Worm (Caenorhabditis elegans) whole organism, L4 larva: ENCODE data around the gene sup-26.

Experiments
- F37D6.2 ChIP-seq: sonication (generic microtip); optimal IDR thresholded peaks from 2 replicates; lab custom pipeline; 2016; ENCODE audit warnings: mild to moderate bottlenecking, missing genetic modification characterization, missing compliant biosample characterization
- F44E2.7 ChIP-seq: fragments of 200-800 bp; sonication (Bioruptor generic); IDR thresholded peaks from 2 replicates; pipeline ENCODE4 v2.1.2; 2022; ENCODE audit warnings: missing genetic modification characterization, missing compliant biosample characterization
- F49E8.2 ChIP-seq: sonication (generic microtip); optimal IDR thresholded peaks from 2 replicates; lab custom pipeline; 2016; ENCODE audit warnings: missing compliant biosample characterization, mild to moderate bottlenecking, missing genetic modification characterization, borderline replicate concordance
- T20F7.1 ChIP-seq: fragments of 200-800 bp; sonication (Bioruptor generic); optimal IDR thresholded peaks from 2 replicates; lab custom pipeline; 2018; ENCODE audit warnings: mild to moderate bottlenecking, missing genetic modification characterization, missing compliant biosample characterization
- aha-1 ChIP-seq: fragments of 150-350 bp; peaks from one replicate; lab custom pipeline; 2014; ENCODE audit warnings: missing biosample characterization, missing genetic modification characterization
- ama-1 ChIP-seq: fragments of 150-350 bp; optimal IDR thresholded peaks from 2 replicates; lab custom pipeline; 2014; ENCODE audit warnings: inconsistent platforms, mixed read lengths
- ceh-28 ChIP-seq: fragments of 150-350 bp; optimal IDR thresholded peaks from 2 replicates; lab custom pipeline; 2014; ENCODE audit warnings: missing biosample characterization, missing genetic modification reagents, missing genetic modification characterization
- ceh-62 ChIP-seq: sonication (generic microtip); optimal IDR thresholded peaks from 2 replicates; lab custom pipeline; 2017; ENCODE audit warnings: missing biosample characterization, missing genetic modification characterization
- ces-1 ChIP-seq: fragments of 150-350 bp; sonication (generic microtip); optimal IDR thresholded peaks from 4 replicates; lab custom pipeline; 2014; ENCODE audit warnings: missing biosample characterization, missing genetic modification reagents, missing genetic modification characterization
- cey-2 ChIP-seq: sonication (generic microtip); optimal IDR thresholded peaks from 3 replicates; lab custom pipeline; 2017; ENCODE audit warnings: missing genetic modification characterization, mild to moderate bottlenecking, missing compliant biosample characterization, antibody characterized with exemption, borderline replicate concordance; ENCODE audit not compliant: insufficient read depth
- daf-16 ChIP-seq, 3 experiments: sonication (generic microtip); optimal IDR thresholded peaks; 2 replicates each; lab custom pipeline; 2016 to 2017; ENCODE audit warnings: missing genetic modification characterization in 3 of 3, missing genetic modification reagents in 3 of 3, mild to moderate bottlenecking in 2 of 3, missing compliant biosample characterization in 2 of 3, missing biosample characterization in 1 of 3, moderate library complexity in 1 of 3
- dmd-6 ChIP-seq: fragments of 200-800 bp; sonication (Bioruptor generic); IDR thresholded peaks from 2 replicates; pipeline ENCODE4 v1.3.6; 2022; ENCODE audit warnings: missing genetic modification reagents, missing genetic modification characterization, missing compliant biosample characterization
- dve-1 ChIP-seq: sonication (generic microtip); optimal IDR thresholded peaks from 2 replicates; lab custom pipeline; 2017; ENCODE audit warnings: antibody characterized with exemption, mild to moderate bottlenecking, missing genetic modification characterization, missing compliant biosample characterization; ENCODE audit not compliant: insufficient read depth
- egl-43 ChIP-seq: fragments of 200-800 bp; sonication (Bioruptor generic); IDR thresholded peaks from 2 replicates; pipeline ENCODE4 v1.3.6; 2022; ENCODE audit warnings: missing genetic modification reagents, missing genetic modification characterization, missing compliant biosample characterization
- fkh-10 ChIP-seq: fragments of 150-350 bp; optimal IDR thresholded peaks from 2 replicates; lab custom pipeline; 2014; ENCODE audit warnings: missing biosample characterization, missing genetic modification reagents, missing genetic modification characterization
- fos-1 ChIP-seq: fragments of 150-350 bp; optimal IDR thresholded peaks from 2 replicates; lab custom pipeline; 2014; ENCODE audit warnings: missing biosample characterization, missing genetic modification characterization
- lin-1 ChIP-seq: fragments of 200-800 bp; sonication (Bioruptor generic); IDR thresholded peaks from 2 replicates; pipeline ENCODE4 v1.3.6; 2022; ENCODE audit warnings: missing genetic modification reagents, missing genetic modification characterization, missing compliant biosample characterization
- lin-38 ChIP-seq: fragments of 200-800 bp; sonication (Bioruptor generic); IDR thresholded peaks from 2 replicates; pipeline ENCODE4 v1.3.6; 2022; ENCODE audit warnings: missing genetic modification reagents, missing genetic modification characterization, missing compliant biosample characterization
- lsy-2 ChIP-seq, 2 experiments: fragments of 150-350 bp in 1 of 2; sonication (generic microtip) in 1 of 2; optimal IDR thresholded peaks; 2 replicates each; lab custom pipeline; 2014 to 2017; ENCODE audit warnings: missing biosample characterization in 2 of 2, missing genetic modification characterization in 2 of 2
- madf-9 ChIP-seq: fragments of 200-800 bp; sonication (Bioruptor generic); conservative IDR thresholded peaks from 2 replicates; pipeline ENCODE4 v1.3.6; 2022; ENCODE audit warnings: missing genetic modification reagents, missing genetic modification characterization, missing compliant biosample characterization
- mdt-29 ChIP-seq: fragments of 200-800 bp; sonication (Bioruptor generic); IDR thresholded peaks from 2 replicates; pipeline ENCODE4 v1.3.6; 2022; ENCODE audit warnings: missing genetic modification reagents, missing genetic modification characterization, missing compliant biosample characterization
- nhr-10 ChIP-seq: fragments of 150-350 bp; optimal IDR thresholded peaks from 2 replicates; lab custom pipeline; 2014; ENCODE audit warnings: missing biosample characterization, missing genetic modification characterization
- nhr-11 ChIP-seq: fragments of 150-350 bp; optimal IDR thresholded peaks from 2 replicates; lab custom pipeline; 2014; ENCODE audit warnings: missing biosample characterization, missing genetic modification characterization
- nhr-25 ChIP-seq: sonication (generic microtip); optimal IDR thresholded peaks from 2 replicates; lab custom pipeline; 2017; ENCODE audit warnings: missing genetic modification characterization, mild to moderate bottlenecking, missing compliant biosample characterization, antibody characterized with exemption, moderate library complexity, borderline replicate concordance; ENCODE audit not compliant: insufficient read depth
- nhr-28 ChIP-seq: fragments of 150-350 bp; optimal IDR thresholded peaks from 2 replicates; lab custom pipeline; 2014; ENCODE audit warnings: missing biosample characterization, missing genetic modification characterization
- nhr-42 ChIP-seq: fragments of 200-800 bp; sonication (Bioruptor generic); IDR thresholded peaks from 2 replicates; pipeline ENCODE4 v1.3.6; 2022; ENCODE audit warnings: missing genetic modification characterization, missing compliant biosample characterization
- nhr-6 ChIP-seq: fragments of 150-350 bp; optimal IDR thresholded peaks from 2 replicates; lab custom pipeline; 2014; ENCODE audit warnings: missing biosample characterization, missing genetic modification characterization
- nhr-76 ChIP-seq: fragments of 150-350 bp; optimal IDR thresholded peaks from 2 replicates; lab custom pipeline; 2014; ENCODE audit warnings: missing biosample characterization, missing genetic modification characterization
- nhr-77 ChIP-seq: fragments of 150-350 bp; optimal IDR thresholded peaks from 2 replicates; lab custom pipeline; 2014; ENCODE audit warnings: missing biosample characterization, missing genetic modification characterization
- pha-4 ChIP-seq, 2 experiments: fragments of 150-350 bp in 1 of 2; fragments of 200-800 bp in 1 of 2; sonication (Bioruptor generic) in 1 of 2; IDR thresholded peaks in 1 of 2; optimal IDR thresholded peaks in 1 of 2; 2 replicates each; pipeline versions ENCODE4 v1.3.6 to Lab custom; 2014 to 2022; ENCODE audit warnings: missing genetic modification characterization in 2 of 2, missing genetic modification reagents in 2 of 2, missing biosample characterization in 1 of 2, missing compliant biosample characterization in 1 of 2
- pqm-1 ChIP-seq: sonication (generic microtip); optimal IDR thresholded peaks from 2 replicates; lab custom pipeline; 2017; ENCODE audit warnings: missing biosample characterization, missing genetic modification characterization
- rbr-2 ChIP-seq: sonication (generic microtip); optimal IDR thresholded peaks from 2 replicates; lab custom pipeline; 2016; ENCODE audit warnings: missing genotype, missing genetic modification characterization, missing compliant biosample characterization
- saeg-2 ChIP-seq: fragments of 200-800 bp; sonication (Bioruptor generic); IDR thresholded peaks from 2 replicates; pipeline ENCODE4 v1.3.6; 2022; ENCODE audit warnings: missing genetic modification reagents, missing genetic modification characterization, missing compliant biosample characterization
- snpc-1.2 ChIP-seq: fragments of 200-800 bp; sonication (Bioruptor generic); IDR thresholded peaks from 2 replicates; pipeline ENCODE4 v1.3.6; 2022; ENCODE audit warnings: missing genetic modification reagents, missing genetic modification characterization, missing compliant biosample characterization
- tag-97 ChIP-seq: fragments of 200-800 bp; sonication (Bioruptor generic); IDR thresholded peaks from 2 replicates; pipeline ENCODE4 v1.3.6; 2022; ENCODE audit warnings: missing genetic modification characterization, missing compliant biosample characterization
- tra-1 ChIP-seq: fragments of 200-800 bp; sonication (Bioruptor generic); IDR thresholded peaks from 2 replicates; pipeline ENCODE4 v1.3.6; 2022; ENCODE audit warnings: missing genetic modification reagents, missing genetic modification characterization, missing compliant biosample characterization
- unc-39 ChIP-seq: sonication (generic microtip); optimal IDR thresholded peaks from 2 replicates; lab custom pipeline; 2017; ENCODE audit warnings: missing biosample characterization, missing genetic modification characterization
- unc-62 ChIP-seq, 3 experiments: fragments of 150-350 bp in 1 of 3; sonication (generic microtip); optimal IDR thresholded peaks in 2 of 3; peaks in 1 of 3; 1 replicate in 1 of 3; 2 replicates in 2 of 3; lab custom pipeline; 2014 to 2017; ENCODE audit warnings: missing biosample characterization in 3 of 3, missing genetic modification characterization in 3 of 3, missing genetic modification reagents in 3 of 3, missing genotype in 1 of 3
- zfp-2 ChIP-seq: sonication (generic microtip); optimal IDR thresholded peaks from 2 replicates; lab custom pipeline; 2016; ENCODE audit warnings: mild to moderate bottlenecking, missing genetic modification characterization, missing compliant biosample characterization
- zip-11 ChIP-seq: fragments of 200-800 bp; sonication (Bioruptor generic); IDR thresholded peaks from 2 replicates; pipeline ENCODE4 v1.3.6; 2022; ENCODE audit warnings: missing genetic modification characterization, missing compliant biosample characterization
- ztf-11 ChIP-seq: fragments of 150-350 bp; optimal IDR thresholded peaks from 2 replicates; lab custom pipeline; 2014; ENCODE audit warnings: missing biosample characterization, missing genetic modification characterization

The sup-26 gene

DNA sequence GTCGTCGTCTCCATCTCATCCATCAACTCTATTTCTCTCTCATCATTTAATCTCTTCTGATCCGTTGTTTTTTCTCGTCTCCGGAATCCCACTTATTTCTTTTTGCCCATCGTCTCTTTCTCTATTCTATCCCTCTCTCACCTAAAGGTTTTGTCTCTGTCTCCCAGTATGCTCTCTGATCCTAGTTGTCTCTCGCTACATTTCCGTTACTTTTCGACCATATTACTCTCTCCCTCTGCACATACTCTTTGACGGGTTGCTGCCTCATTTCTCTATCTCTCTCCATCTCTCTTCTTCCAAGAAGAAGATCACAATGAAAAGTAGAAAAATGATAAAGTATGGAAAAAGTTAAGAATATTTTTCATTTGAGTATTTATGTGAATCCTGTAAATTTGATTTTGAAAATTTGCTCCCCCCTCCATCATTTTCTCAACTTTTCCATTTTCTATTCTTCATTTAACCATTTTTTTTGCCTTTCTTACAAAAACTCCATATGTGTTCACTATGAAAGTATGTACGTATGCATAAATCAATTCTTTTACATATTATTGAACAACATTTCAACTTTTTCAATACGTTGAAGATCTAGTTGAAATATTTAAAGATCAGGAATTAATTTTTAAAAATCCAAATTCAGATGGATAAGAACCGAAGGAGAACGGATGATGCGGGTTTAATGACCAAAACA, 37.2 kb upstream of the sup-26 start, which contains the start of gene tag-131 (continued):
- TF ChIP-seq ztf-11 (tag; lab: Kevin White, UChicago), result no peak
- no peak for TF ChIP-seq nhr-76 (tag; lab: Kevin White, UChicago)
- no peak for TF ChIP-seq F44E2.7 (GFP tag; lab: Robert Waterston, UW)
- no peak for TF ChIP-seq ceh-28
- TF ChIP-seq saeg-2 (GFP tag; lab: Robert Waterston, UW), result no peak
- TF ChIP-seq, all 104 proteins: peak for 10

DNA sequence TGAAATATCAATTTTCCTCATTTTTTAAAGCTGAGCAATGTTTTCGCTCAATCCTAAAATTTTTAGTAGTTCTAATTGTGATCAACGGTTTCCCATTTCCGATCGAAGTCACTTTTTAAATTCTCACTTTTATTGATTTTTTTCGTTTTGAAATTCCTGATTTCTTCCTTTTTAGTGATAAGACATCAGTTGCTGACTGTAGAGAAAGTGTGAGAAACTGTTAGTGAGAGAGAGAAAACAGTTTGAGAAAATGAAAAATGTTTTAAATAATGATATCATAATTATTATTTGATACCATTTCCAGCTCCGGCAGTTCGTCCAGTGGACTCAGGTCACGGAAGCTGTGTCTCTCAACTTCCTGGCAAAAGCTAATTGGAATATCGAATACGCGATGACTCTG, 34.5 kb upstream of the sup-26 start:
- no peak for TF ChIP-seq nhr-77 (tag; lab: Kevin White, UChicago)
- TF ChIP-seq T20F7.1 (GFP tag; lab: Kevin White, UChicago), result peak; percentile 2
- TF ChIP-seq nhr-11, result no peak
- TF ChIP-seq mdt-29 (GFP tag; lab: Robert Waterston, UW), result no peak
- peak; percentile 41 for TF ChIP-seq ceh-28
- peak; percentile 22 for TF ChIP-seq dve-1 (tag; lab: Kevin White, UChicago)
- no peak for TF ChIP-seq nhr-6
- TF ChIP-seq zip-11 (GFP tag; lab: Robert Waterston, UW), result no peak
- TF ChIP-seq nhr-76 (tag; lab: Kevin White, UChicago), result no peak
- TF ChIP-seq saeg-2 (GFP tag; lab: Robert Waterston, UW), result no peak
- TF ChIP-seq nhr-28 (tag; lab: Kevin White, UChicago), result peak; percentile 22
- TF ChIP-seq daf-16 (GFP tag; optimal IDR thresholded peaks at IDR 0.05; lab: Kevin White, UChicago), result no peak
- TF ChIP-seq daf-16 (tag; optimal IDR thresholded peaks at IDR 0.05; lab: Kevin White, UChicago), result peak; percentile 36
- TF ChIP-seq pqm-1 (tag; lab: Kevin White, UChicago), result peak; percentile 80
- TF ChIP-seq nhr-42 (GFP tag; lab: Robert Waterston, UW), result no peak
- no peak for TF ChIP-seq unc-39 (tag; lab: Kevin White, UChicago)
- no peak for TF ChIP-seq lin-1 (GFP tag; lab: Robert Waterston, UW)
- no peak for TF ChIP-seq ama-1 (lab: Kevin White, UChicago)

DNA sequence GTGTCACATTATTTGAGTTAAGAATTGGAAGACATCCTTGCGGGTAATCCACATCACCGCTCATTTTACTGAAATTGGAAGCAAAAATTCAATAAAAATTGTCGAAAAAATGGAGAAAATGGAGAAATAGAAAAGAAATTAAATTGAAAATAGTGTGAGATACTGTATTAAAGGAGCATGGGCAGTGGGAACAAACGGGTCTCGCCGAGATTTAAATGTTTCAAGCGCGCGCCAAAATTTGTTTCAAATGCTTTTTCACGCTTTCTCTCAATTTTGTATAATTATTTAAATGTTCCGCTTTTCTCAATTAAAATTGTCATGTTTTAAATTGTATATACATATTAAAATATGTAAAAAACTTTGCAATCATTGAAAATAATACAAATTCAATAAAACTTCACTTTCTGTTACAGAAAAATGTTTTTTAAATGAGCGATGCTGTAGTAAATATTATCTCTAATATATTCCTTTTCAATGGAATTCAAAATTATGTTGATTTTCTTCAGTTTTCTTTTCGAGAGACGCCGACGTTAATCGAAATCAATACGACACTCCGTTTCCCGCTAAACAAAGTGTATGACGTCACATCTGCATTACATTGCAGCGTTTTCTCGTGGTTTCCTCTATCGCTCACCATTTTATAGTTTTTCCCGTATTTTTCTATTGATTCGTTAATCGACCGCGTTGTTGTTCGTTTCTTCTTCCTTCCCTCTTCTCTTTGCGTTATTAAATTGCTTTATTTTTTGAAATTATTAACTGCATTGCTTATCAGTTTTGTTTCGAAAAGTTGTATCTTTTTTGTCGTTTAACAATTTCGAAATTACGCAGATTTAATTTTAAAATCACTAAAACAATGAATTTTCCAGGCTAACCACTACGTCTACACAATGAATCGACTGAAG, 33.3 kb upstream of the sup-26 start, which contains the start of the genes evl-14 and dcn-1:
evl-14 (minus strand) TSS at position 68 of the 902 bp plus-strand sequence.
dcn-1 (plus strand) TSS at position 852 of the 902 bp plus-strand sequence.
- TF ChIP-seq fos-1 (tag; lab: Kevin White, UChicago) (no peak), pqm-1 (tag; lab: Kevin White, UChicago) (no peak), nhr-25 (tag; lab: Kevin White, UChicago) (no peak), nhr-76 (tag; lab: Kevin White, UChicago) (no peak), ztf-11 (tag; lab: Kevin White, UChicago) (no peak), tra-1 (GFP tag; lab: Robert Waterston, UW) (no peak), tag-97 (no peak), pha-4 (GFP tag; IDR thresholded peaks at IDR 0.05; lab: Robert Waterston, UW) (no peak), pha-4 (tag; optimal IDR thresholded peaks at IDR 0.05; lab: Kevin White, UChicago) (no peak), nhr-77 (tag; lab: Kevin White, UChicago) (peak; percentile 44), unc-62 (GFP tag; optimal IDR thresholded peaks at IDR 0.05 in 1 of 2; lab: Kevin White, UChicago) (no peak), unc-62 (tag; optimal IDR thresholded peaks at IDR 0.05; lab: Kevin White, UChicago) (no peak), F37D6.2 (tag; lab: Kevin White, UChicago) (no peak), dmd-6 (GFP tag; lab: Robert Waterston, UW) (peak; percentile 59; the same call in 1 of the 2 replicates), egl-43 (GFP tag; lab: Robert Waterston, UW) (no peak), cey-2 (no peak), lin-38 (GFP tag; lab: Robert Waterston, UW) (peak; percentile 50), aha-1 (tag; lab: Kevin White, UChicago) (peak; percentile 73), lsy-2 (tag; optimal IDR thresholded peaks at IDR 0.05; lab: Kevin White, UChicago) (peak; percentile 12 to 92), rbr-2 (tag; lab: Kevin White, UChicago) (peak; percentile 21), daf-16 (GFP tag; optimal IDR thresholded peaks at IDR 0.05; lab: Kevin White, UChicago) (no peak), daf-16 (tag; optimal IDR thresholded peaks at IDR 0.05; lab: Kevin White, UChicago) (peak; percentile 71), nhr-6 (peak; percentile 39), fkh-10 (GFP tag; lab: Kevin White, UChicago) (peak; percentile 3), ceh-62 (tag; lab: Kevin White, UChicago) (no peak), lin-1 (GFP tag; lab: Robert Waterston, UW) (no peak), F49E8.2 (tag; lab: Kevin White, UChicago) (no peak), zfp-2 (tag; lab: Kevin White, UChicago) (no peak), madf-9 (GFP tag; lab: Robert Waterston, UW) (no peak), ces-1 (GFP tag; lab: Kevin White, UChicago) (no peak), snpc-1.2 (GFP tag; lab: Robert Waterston, UW) (no peak), nhr-10 (tag; lab: Kevin White, UChicago) (no peak)
